Fruit fly (Drosophila melanogaster) whole organism, prepupa: Measurements from ENCODE around the gene Rlb1.

Experiments used
- CG10669 ChIP-seq: fragments of 200-800 bp; sonication (Bioruptor generic); optimal IDR thresholded peaks from 3 replicates; lab custom pipeline; 2018; ENCODE audit warnings: missing biosample characterization, mild to moderate bottlenecking, missing genetic modification characterization, moderate library complexity
- CG16779 ChIP-seq: fragments of 200-800 bp; sonication (Bioruptor generic); optimal IDR thresholded peaks from 3 replicates; lab custom pipeline; 2017; ENCODE audit warnings: missing biosample characterization, mild to moderate bottlenecking, missing genetic modification characterization
- CG4318 ChIP-seq: fragments of 200-800 bp; sonication (Bioruptor generic); optimal IDR thresholded peaks from 3 replicates; lab custom pipeline; 2017; ENCODE audit warnings: missing biosample characterization, mild to moderate bottlenecking, missing genetic modification characterization
- CG6854 ChIP-seq: fragments of 200-800 bp; sonication (Bioruptor generic); optimal IDR thresholded peaks from 2 replicates; lab custom pipeline; 2017; ENCODE audit warnings: missing biosample characterization, mild to moderate bottlenecking, missing genetic modification characterization
- CG8119 ChIP-seq: fragments of 200-800 bp; sonication (Bioruptor generic); IDR thresholded peaks from 3 replicates; pipeline ENCODE4 v1.3.6; 2022; ENCODE audit warnings: missing biosample characterization, missing genetic modification characterization
- Hr4 ChIP-seq: fragments of 200-800 bp; sonication (Bioruptor generic); optimal IDR thresholded peaks from 3 replicates; lab custom pipeline; 2016; ENCODE audit warnings: missing biosample characterization, missing genetic modification characterization
- Lpt ChIP-seq: fragments of 200-800 bp; sonication (Bioruptor generic); optimal IDR thresholded peaks from 3 replicates; lab custom pipeline; 2016; ENCODE audit warnings: missing biosample characterization, missing genetic modification characterization
- OdsH ChIP-seq: fragments of 200-800 bp; sonication (Bioruptor generic); optimal IDR thresholded peaks from 3 replicates; lab custom pipeline; 2016; ENCODE audit warnings: missing biosample characterization, missing genetic modification characterization
- dsx ChIP-seq: fragments of 200-800 bp; optimal IDR thresholded peaks from 3 replicates; lab custom pipeline; 2019; ENCODE audit warnings: missing biosample characterization, mild to moderate bottlenecking, missing genetic modification characterization, moderate library complexity; ENCODE audit not compliant: poor library complexity, severe bottlenecking
- fd85E ChIP-seq: fragments of 200-800 bp; sonication (Bioruptor generic); optimal IDR thresholded peaks from 3 replicates; lab custom pipeline; 2016; ENCODE audit warnings: missing biosample characterization, missing genetic modification characterization
- spab ChIP-seq: fragments of 200-800 bp; sonication (Bioruptor generic); optimal IDR thresholded peaks from 2 replicates; lab custom pipeline; 2017; ENCODE audit warnings: missing biosample characterization, mild to moderate bottlenecking, missing genetic modification characterization, missing genetic modification reagents

DNA sequence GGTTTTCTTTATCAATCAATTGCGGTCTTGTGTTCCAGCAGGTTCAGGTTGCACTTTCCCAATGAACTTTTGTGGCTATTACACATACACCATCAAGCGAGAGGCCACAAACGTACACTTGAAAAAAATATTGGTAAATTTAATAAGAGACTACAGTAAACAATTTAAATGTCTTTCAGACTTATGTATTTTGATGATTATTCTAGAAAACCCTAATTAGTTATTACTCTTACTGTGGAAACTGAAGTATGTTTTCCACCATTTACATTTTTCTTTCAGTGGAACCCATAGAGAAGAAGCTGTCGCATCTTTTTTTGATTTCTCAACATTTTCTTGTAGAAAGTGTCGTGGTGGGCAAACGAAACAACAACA, 21.0 kb downstream of the Rlb1 start:
- TF ChIP-seq spab (peak; percentile 79), CG4318 (peak; percentile 85), Hr4 (peak; percentile 95), CG16779 (tag; lab: Kevin White, UChicago) (no peak), CG6854 (GFP tag; lab: Kevin White, UChicago) (no peak), OdsH (peak; percentile 93), fd85E (GFP tag; lab: Kevin White, UChicago) (peak; percentile 67), dsx (GFP tag; lab: Kevin White, UChicago) (peak; percentile 80), CG10669 (peak; percentile 84), CG8119 (peak; percentile 93), Lpt (GFP tag; lab: Kevin White, UChicago) (peak; percentile 88)
